Worm (Caenorhabditis elegans) whole organism, mixed stage, embryonic: ENCODE data around the gene C46F9.5.
"Not testable (repeated sequence)": the region's sequence is repeated elsewhere in the genome, so short reads cannot be mapped to it uniquely, and the experiment has no call there.

ENCODE experiments used
- ceh-39 ChIP-seq: fragments of 150-350 bp; optimal IDR thresholded peaks from 2 replicates; lab custom pipeline; 2014; ENCODE audit warnings: missing biosample characterization, missing genetic modification characterization
- cnd-1 ChIP-seq: fragments of 200-800 bp; sonication (Bioruptor generic); optimal IDR thresholded peaks from 2 replicates; lab custom pipeline; 2018; ENCODE audit warnings: mild to moderate bottlenecking, missing genetic modification characterization, missing compliant biosample characterization
- elt-3 ChIP-seq: fragments of 150-350 bp; optimal IDR thresholded peaks from 2 replicates; lab custom pipeline; 2014; ENCODE audit warnings: missing biosample characterization, missing genetic modification characterization
- lin-13 ChIP-seq: fragments of 150-350 bp; optimal IDR thresholded peaks from 2 replicates; lab custom pipeline; 2014; ENCODE audit warnings: missing biosample characterization, missing genetic modification characterization
- lin-32 ChIP-seq: fragments of 200-800 bp; sonication (Bioruptor generic); optimal IDR thresholded peaks from 2 replicates; lab custom pipeline; 2018; ENCODE audit warnings: mild to moderate bottlenecking, missing genetic modification characterization, missing compliant biosample characterization
- lsy-2 ChIP-seq: fragments of 150-350 bp; optimal IDR thresholded peaks from 2 replicates; lab custom pipeline; 2014; ENCODE audit warnings: missing biosample characterization, missing genetic modification characterization
- mab-5 ChIP-seq: fragments of 150-350 bp; optimal IDR thresholded peaks from 2 replicates; lab custom pipeline; 2014; ENCODE audit warnings: missing biosample characterization, missing genetic modification characterization
- snpc-4 ChIP-seq: fragments of 150-350 bp; optimal IDR thresholded peaks from 2 replicates; lab custom pipeline; 2014; ENCODE audit warnings: missing biosample characterization, missing genetic modification characterization
- sptf-1 ChIP-seq: sonication (generic microtip); optimal IDR thresholded peaks from 2 replicates; lab custom pipeline; 2017; ENCODE audit warnings: mild to moderate bottlenecking, missing genetic modification characterization, moderate library complexity, missing compliant biosample characterization
- unc-62 ChIP-seq: fragments of 150-350 bp; optimal IDR thresholded peaks from 2 replicates; lab custom pipeline; 2014; ENCODE audit warnings: missing biosample characterization, missing genetic modification reagents, missing genetic modification characterization

DNA sequence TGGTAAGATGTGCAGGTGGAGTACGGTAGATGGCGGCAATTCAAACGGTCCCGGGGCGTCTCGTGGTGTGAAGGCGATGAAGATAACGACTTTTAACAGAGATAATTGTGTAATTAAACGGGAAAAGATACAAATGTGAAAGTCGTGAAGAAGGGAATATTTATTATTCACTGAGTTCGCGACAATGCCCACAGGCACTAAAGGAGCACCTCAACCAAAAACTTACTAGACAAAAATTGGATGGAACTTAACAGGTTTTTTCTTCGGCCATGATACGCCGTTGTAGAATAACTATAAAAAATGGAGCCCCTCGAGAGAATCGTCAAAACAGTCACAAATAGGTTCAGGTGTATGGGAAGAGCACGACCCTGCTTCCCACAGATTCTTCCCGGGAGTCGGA, 33.0 kb upstream of the C46F9.5 start, which contains the start of gene fbxb-98:
- not testable (repeated sequence) for TF ChIP-seq snpc-4; cnd-1 (tag; lab: Kevin White, UChicago); lin-32; lin-13 (tag; lab: Kevin White, UChicago); lsy-2 (tag; lab: Kevin White, UChicago); sptf-1 (tag; lab: Kevin White, UChicago); elt-3 (tag; lab: Kevin White, UChicago); ceh-39; mab-5 (tag; lab: Kevin White, UChicago); unc-62 (GFP tag; lab: Kevin White, UChicago)
